Fruit fly (Drosophila melanogaster) whole organism, embryonic: Measurements from ENCODE around the gene org-1.

Source experiments
- ATbp ChIP-seq: fragments of 200-800 bp; sonication (Bioruptor generic); optimal IDR thresholded peaks from 2 replicates; lab custom pipeline; 2017; ENCODE audit warnings: missing biosample characterization, mild to moderate bottlenecking, missing genetic modification characterization, missing genetic modification reagents
- Antp ChIP-seq: fragments of 200-800 bp; sonication (Bioruptor generic); optimal IDR thresholded peaks from 3 replicates; lab custom pipeline; 2016; ENCODE audit warnings: missing biosample characterization, missing genetic modification characterization
- Atf6 ChIP-seq: fragments of 200-800 bp; sonication (Bioruptor generic); IDR thresholded peaks from 2 replicates; pipeline ENCODE4 v1.3.6; 2022; ENCODE audit warnings: missing biosample characterization, missing genetic modification characterization
- CG13287 ChIP-seq: fragments of 200-800 bp; sonication (Bioruptor generic); IDR thresholded peaks from 2 replicates; pipeline ENCODE4 v1.3.6; 2022; ENCODE audit warnings: missing biosample characterization, missing genetic modification characterization; ENCODE audit not compliant: partially characterized antibody
- CG13296 ChIP-seq: fragments of 200-800 bp; sonication (Bioruptor generic); optimal IDR thresholded peaks from 3 replicates; lab custom pipeline; 2018; ENCODE audit warnings: missing biosample characterization, mild to moderate bottlenecking, missing genetic modification characterization
- CG14014 ChIP-seq: fragments of 200-800 bp; sonication (Bioruptor generic); IDR thresholded peaks from 2 replicates; pipeline ENCODE4 v1.3.6; 2022; ENCODE audit warnings: missing biosample characterization, missing genetic modification characterization
- CG14050 ChIP-seq: fragments of 200-800 bp; sonication (Bioruptor generic); IDR thresholded peaks from 3 replicates; pipeline ENCODE4 v1.3.6; 2022; ENCODE audit warnings: missing biosample characterization, missing genetic modification characterization
- CG14860 ChIP-seq: fragments of 200-800 bp; sonication (Bioruptor generic); IDR thresholded peaks from 3 replicates; pipeline ENCODE4 v1.3.6; 2022; ENCODE audit warnings: missing biosample characterization, missing genetic modification characterization; ENCODE audit not compliant: partially characterized antibody
- CG17361 ChIP-seq: fragments of 200-800 bp; sonication (Bioruptor generic); IDR thresholded peaks from 3 replicates; pipeline ENCODE4 v1.3.6; 2022; ENCODE audit warnings: missing biosample characterization, missing genetic modification characterization
- CG17385 ChIP-seq: fragments of 200-800 bp; sonication (Bioruptor generic); optimal IDR thresholded peaks from 3 replicates; lab custom pipeline; 2018; ENCODE audit warnings: missing biosample characterization, mild to moderate bottlenecking, missing genetic modification characterization
- CG18011 ChIP-seq: fragments of 200-800 bp; sonication (Bioruptor generic); optimal IDR thresholded peaks from 2 replicates; lab custom pipeline; 2017; ENCODE audit warnings: missing biosample characterization, missing genetic modification characterization, mild to moderate bottlenecking, moderate library complexity, missing genotype
- CG2120 ChIP-seq: fragments of 200-800 bp; sonication (Bioruptor generic); optimal IDR thresholded peaks from 3 replicates; lab custom pipeline; 2016; ENCODE audit warnings: missing biosample characterization, missing genetic modification characterization
- CG31365 ChIP-seq: fragments of 200-800 bp; sonication (Bioruptor generic); optimal IDR thresholded peaks from 2 replicates; lab custom pipeline; 2018; ENCODE audit warnings: missing biosample characterization, mild to moderate bottlenecking, missing genetic modification characterization
- CG3163 ChIP-seq: fragments of 200-800 bp; sonication (Bioruptor generic); optimal IDR thresholded peaks from 3 replicates; lab custom pipeline; 2016; ENCODE audit warnings: missing biosample characterization, missing genetic modification characterization
- CG6689 ChIP-seq: fragments of 200-800 bp; sonication (Bioruptor generic); IDR thresholded peaks from 2 replicates; pipeline ENCODE4 v1.3.6; 2022; ENCODE audit warnings: missing biosample characterization, missing genetic modification characterization
- CG8359 ChIP-seq: fragments of 200-800 bp; sonication (Bioruptor generic); optimal IDR thresholded peaks from 2 replicates; lab custom pipeline; 2017; ENCODE audit warnings: missing biosample characterization, mild to moderate bottlenecking, missing genetic modification characterization, borderline replicate concordance
- Drgx ChIP-seq: fragments of 200-800 bp; sonication (Bioruptor generic); IDR thresholded peaks from 2 replicates; pipeline ENCODE4 v1.3.6; 2022; ENCODE audit warnings: missing biosample characterization, missing genetic modification characterization
- E2f2 ChIP-seq: fragments of 200-800 bp; sonication (Bioruptor generic); IDR thresholded peaks from 2 replicates; pipeline ENCODE4 v1.3.6; 2022; ENCODE audit warnings: missing biosample characterization, missing genetic modification characterization
- Eip74EF ChIP-seq, 2 experiments: fragments of 200-800 bp in 1 of 2; fragments of >200 bp in 1 of 2; sonication (Bioruptor generic) in 1 of 2; optimal IDR thresholded peaks; 2 replicates each; lab custom pipeline; 2017 to 2019; ENCODE audit warnings: missing biosample characterization in 2 of 2, missing genetic modification characterization in 2 of 2, mild to moderate bottlenecking in 1 of 2, moderate library complexity in 1 of 2
- H2.0 ChIP-seq: fragments of 200-800 bp; sonication (Bioruptor generic); IDR thresholded peaks from 2 replicates; pipeline ENCODE4 v1.3.6; 2022; ENCODE audit warnings: missing biosample characterization, missing genetic modification characterization
- HmgZ ChIP-seq: fragments of 200-800 bp; sonication (Bioruptor generic); optimal IDR thresholded peaks from 2 replicates; lab custom pipeline; 2018; ENCODE audit warnings: missing biosample characterization, mild to moderate bottlenecking, missing genetic modification characterization
- Hr39 ChIP-seq: fragments of >200 bp; optimal IDR thresholded peaks from 2 replicates; lab custom pipeline; 2017
- Lpt ChIP-seq: fragments of >200 bp; optimal IDR thresholded peaks from 2 replicates; lab custom pipeline; 2018; ENCODE audit warnings: missing biosample characterization, missing genetic modification characterization
- Nf-YB ChIP-seq: fragments of 200-800 bp; sonication (Bioruptor generic); optimal IDR thresholded peaks from 3 replicates; lab custom pipeline; 2019; ENCODE audit warnings: missing biosample characterization, mild to moderate bottlenecking, missing genetic modification characterization, moderate library complexity
- PHDP ChIP-seq: fragments of 200-800 bp; sonication (Bioruptor generic); optimal IDR thresholded peaks from 3 replicates; lab custom pipeline; 2018; ENCODE audit warnings: missing biosample characterization, mild to moderate bottlenecking, missing genetic modification characterization, moderate library complexity
- Side ChIP-seq: fragments of 200-800 bp; sonication (Bioruptor generic); optimal IDR thresholded peaks from 2 replicates; lab custom pipeline; 2016; ENCODE audit warnings: missing biosample characterization, missing genetic modification characterization
- Trl ChIP-seq, 3 experiments: fragments of >200 bp in 2 of 3; fragments of 200-800 bp in 1 of 3; sonication (Bioruptor generic) in 1 of 3; optimal IDR thresholded peaks; 2 replicates in 1 of 3; 3 replicates in 2 of 3; lab custom pipeline; 2016 to 2017; ENCODE audit warnings: missing biosample characterization in 1 of 3, missing genetic modification characterization in 1 of 3
- Xrp1 ChIP-seq: fragments of 200-800 bp; sonication (Bioruptor generic); IDR thresholded peaks from 2 replicates; pipeline ENCODE4 v1.3.6; 2022; ENCODE audit warnings: missing biosample characterization, missing genetic modification characterization
- YL-1 ChIP-seq: fragments of 200-800 bp; sonication (Bioruptor generic); optimal IDR thresholded peaks from 3 replicates; lab custom pipeline; 2017; ENCODE audit warnings: missing biosample characterization, mild to moderate bottlenecking, missing genetic modification characterization
- bcd ChIP-seq: fragments of 200-800 bp; sonication (Bioruptor generic); optimal IDR thresholded peaks from 2 replicates; lab custom pipeline; 2017; ENCODE audit warnings: missing biosample characterization, mild to moderate bottlenecking, missing genetic modification characterization
- bsh ChIP-seq, 2 experiments: fragments of 200-800 bp; sonication (Bioruptor generic); optimal IDR thresholded peaks; 2 replicates each; lab custom pipeline; 2017 to 2018; ENCODE audit warnings: mild to moderate bottlenecking in 2 of 2, missing biosample characterization in 2 of 2, missing genetic modification characterization in 2 of 2, moderate library complexity in 1 of 2
- chinmo ChIP-seq: fragments of 200-800 bp; sonication (Bioruptor generic); IDR thresholded peaks from 4 replicates; pipeline ENCODE4 v1.3.6; 2022; ENCODE audit warnings: missing biosample characterization, missing genetic modification characterization; ENCODE audit not compliant: partially characterized antibody
- ci ChIP-seq: fragments of 200-800 bp; sonication (Bioruptor generic); IDR thresholded peaks from 3 replicates; pipeline ENCODE4 v1.3.6; 2022; ENCODE audit warnings: missing biosample characterization, missing genetic modification characterization
- corto ChIP-seq: fragments of 200-800 bp; sonication (Bioruptor generic); optimal IDR thresholded peaks from 2 replicates; lab custom pipeline; 2016; ENCODE audit warnings: missing biosample characterization, mild to moderate bottlenecking, missing genetic modification characterization, moderate library complexity
- eve ChIP-seq, 2 experiments: fragments of >200 bp; optimal IDR thresholded peaks; 2 replicates each; lab custom pipeline; 2017; ENCODE audit warnings: missing biosample characterization in 2 of 2, missing genetic modification characterization in 2 of 2
- ewg ChIP-seq: fragments of 200-800 bp; sonication (Bioruptor generic); optimal IDR thresholded peaks from 3 replicates; lab custom pipeline; 2017; ENCODE audit warnings: mild to moderate bottlenecking, missing biosample characterization, missing genetic modification reagents, missing genetic modification characterization
- grau ChIP-seq: fragments of 200-800 bp; optimal IDR thresholded peaks from 3 replicates; lab custom pipeline; 2019; ENCODE audit warnings: missing biosample characterization, mild to moderate bottlenecking, missing genetic modification characterization, moderate library complexity
- ken ChIP-seq: fragments of 200-800 bp; sonication (Bioruptor generic); IDR thresholded peaks from 3 replicates; pipeline ENCODE4 v1.3.6; 2022; ENCODE audit warnings: missing biosample characterization, missing genetic modification characterization
- maf-S ChIP-seq: fragments of 200-800 bp; sonication (Bioruptor generic); optimal IDR thresholded peaks from 2 replicates; lab custom pipeline; 2016; ENCODE audit warnings: missing biosample characterization, missing genetic modification characterization
- mirr ChIP-seq: fragments of 200-800 bp; sonication (Bioruptor generic); optimal IDR thresholded peaks from 3 replicates; lab custom pipeline; 2018; ENCODE audit warnings: missing biosample characterization, mild to moderate bottlenecking, missing genetic modification characterization
- nerfin-1 ChIP-seq: fragments of 200-800 bp; sonication (Bioruptor generic); optimal IDR thresholded peaks from 3 replicates; lab custom pipeline; 2019; ENCODE audit warnings: missing biosample characterization, mild to moderate bottlenecking, missing genetic modification characterization, moderate library complexity
- pfk ChIP-seq: fragments of 200-800 bp; sonication (Bioruptor generic); optimal IDR thresholded peaks from 2 replicates; lab custom pipeline; 2018; ENCODE audit warnings: missing biosample characterization, mild to moderate bottlenecking, missing genetic modification characterization, moderate library complexity
- sens ChIP-seq: fragments of 200-800 bp; sonication (Bioruptor generic); peaks from one replicate; lab custom pipeline; 2016; ENCODE audit warnings: missing biosample characterization, missing genetic modification characterization
- sim ChIP-seq: fragments of 200-800 bp; sonication (Bioruptor generic); IDR thresholded peaks from 2 replicates; pipeline ENCODE4 v1.3.6; 2022; ENCODE audit warnings: missing biosample characterization, missing genetic modification characterization
- so ChIP-seq: fragments of 200-800 bp; sonication (Bioruptor generic); IDR thresholded peaks from 3 replicates; pipeline ENCODE4 v1.3.6; 2022; ENCODE audit warnings: missing biosample characterization, missing genetic modification characterization
- stc ChIP-seq: fragments of 200-800 bp; sonication (Bioruptor generic); IDR thresholded peaks from 2 replicates; pipeline ENCODE4 v1.3.6; 2022; ENCODE audit warnings: missing biosample characterization, missing genetic modification characterization
- stwl ChIP-seq: fragments of 200-800 bp; sonication (Bioruptor generic); optimal IDR thresholded peaks from 3 replicates; lab custom pipeline; 2018; ENCODE audit warnings: missing biosample characterization, mild to moderate bottlenecking, missing genetic modification characterization, moderate library complexity
- z ChIP-seq: fragments of 200-800 bp; sonication (Bioruptor generic); IDR thresholded peaks from 3 replicates; pipeline ENCODE4 v1.3.6; 2022; ENCODE audit warnings: missing biosample characterization, missing genetic modification characterization

The org-1 gene

DNA sequence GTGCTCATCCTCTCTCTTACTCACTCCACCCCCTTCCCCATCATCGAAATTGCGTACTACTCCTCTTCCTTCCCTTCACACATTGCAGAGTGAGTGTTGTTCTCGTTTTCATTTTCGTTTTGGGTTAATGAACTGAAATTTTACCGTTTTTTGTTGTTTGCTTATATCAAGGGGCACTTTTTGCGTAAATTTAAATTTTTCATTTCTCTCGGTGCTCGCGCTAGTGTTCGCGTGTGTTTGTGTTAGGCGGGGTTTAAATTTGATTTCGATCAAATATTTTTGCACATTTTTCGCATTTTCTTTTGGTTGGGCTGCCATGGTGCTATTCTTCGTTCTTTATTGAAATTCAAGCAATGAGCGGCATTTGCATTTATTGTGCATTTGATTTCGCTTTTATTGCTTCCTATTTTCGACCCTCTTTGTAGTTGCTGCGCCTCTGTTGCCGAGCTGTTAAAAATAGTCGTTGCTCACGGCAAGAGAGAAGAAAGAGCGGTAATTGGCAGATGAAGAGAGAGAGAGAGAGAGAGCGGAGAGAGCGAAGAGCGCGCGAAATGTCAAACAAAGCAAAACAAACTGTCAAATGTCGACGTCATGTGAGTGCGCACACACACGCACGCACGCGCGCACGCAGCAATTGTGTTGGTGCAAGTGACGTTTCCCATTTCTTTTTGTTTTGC, 34.0 kb downstream of the org-1 start (continued):
- TF ChIP-seq ATbp (GFP tag; lab: Kevin White, UChicago) (no peak), pfk (GFP tag; lab: Kevin White, UChicago) (peak; percentile 1), CG17361 (GFP tag; lab: Robert Waterston, UW) (peak; percentile 30; the same call in 1 of the 3 replicates), maf-S (no peak), eve (GFP tag; optimal IDR thresholded peaks at IDR 0.05; lab: Kevin White, UChicago) (peak in 1 of 2 experiments; percentile 68), bcd (GFP tag; lab: Kevin White, UChicago) (no peak), CG8359 (GFP tag; lab: Kevin White, UChicago) (no peak), Antp (GFP tag; lab: Kevin White, UChicago) (no peak), Trl (optimal IDR thresholded peaks at IDR 0.05; lab: Kevin White, UChicago) (peak; percentile 99 to 100), Trl (GFP tag; optimal IDR thresholded peaks at IDR 0.05; lab: Kevin White, UChicago) (no peak), bsh (GFP tag; optimal IDR thresholded peaks at IDR 0.05; lab: Kevin White, UChicago) (peak in 1 of 2 experiments; percentile 74), PHDP (tag; lab: Kevin White, UChicago) (peak; percentile 13), Xrp1 (GFP tag; lab: Robert Waterston, UW) (peak; percentile 21; the same call in 1 of the 2 replicates), stc (GFP tag; lab: Robert Waterston, UW) (peak; percentile 21; the same call in 1 of the 2 replicates), Hr39 (lab: Kevin White, UChicago) (peak; percentile 96), CG6689 (peak; percentile 27; the same call in 1 of the 2 replicates), Side (no peak), CG2120 (GFP tag; lab: Kevin White, UChicago) (peak; percentile 30), grau (no peak), CG13296 (GFP tag; lab: Kevin White, UChicago) (peak; percentile 29), Lpt (GFP tag; lab: Kevin White, UChicago) (peak; percentile 88), nerfin-1 (tag; lab: Kevin White, UChicago) (peak; percentile 2), Nf-YB (GFP tag; lab: Kevin White, UChicago) (no peak), E2f2 (GFP tag; lab: Robert Waterston, UW) (peak; percentile 36; the same call in 1 of the 2 replicates), Eip74EF (GFP tag; optimal IDR thresholded peaks at IDR 0.05; lab: Kevin White, UChicago) (peak in 1 of 2 experiments; percentile 2), HmgZ (no peak), CG18011 (peak; percentile 54), CG14050 (GFP tag; lab: Robert Waterston, UW) (no peak), ci (GFP tag; lab: Robert Waterston, UW) (peak; percentile 41; the same call in 1 of the 3 replicates), Drgx (GFP tag; lab: Robert Waterston, UW) (peak; percentile 60), H2.0 (GFP tag; lab: Robert Waterston, UW) (no peak), so (0 out of 3 replicates have a peak, but pooled peaks have one; percentile 52), mirr (GFP tag; lab: Kevin White, UChicago) (no peak), Atf6 (peak; percentile 50; the same call in 1 of the 2 replicates), ewg (GFP tag; lab: Kevin White, UChicago) (peak; percentile 73), stwl (peak; percentile 60), z (GFP tag; lab: Robert Waterston, UW) (0 out of 3 replicates have a peak, but pooled peaks have one; percentile 14), ken (GFP tag; lab: Robert Waterston, UW) (peak; percentile 50; the same call in 1 of the 3 replicates), sens (peak; percentile 39), sim (GFP tag; lab: Robert Waterston, UW) (0 out of 2 replicates have a peak, but pooled peaks have one; percentile 39), CG17385 (GFP tag; lab: Kevin White, UChicago) (peak; percentile 51), corto (GFP tag; lab: Kevin White, UChicago) (peak; percentile 40), chinmo (GFP tag; lab: Robert Waterston, UW) (peak; percentile 89; the same call in 3 of the 4 replicates), CG14860 (GFP tag; lab: Robert Waterston, UW) (no peak), CG31365 (tag; lab: Kevin White, UChicago) (peak; percentile 13), CG14014 (GFP tag; lab: Robert Waterston, UW) (peak; percentile 10; the same call in 1 of the 2 replicates), YL-1 (GFP tag; lab: Kevin White, UChicago) (peak; percentile 17), CG3163 (GFP tag; lab: Kevin White, UChicago) (peak; percentile 57), CG13287 (peak; percentile 39)
